Fruit fly (Drosophila melanogaster) whole organism, embryonic: Measurements from ENCODE around the gene CG6041.

ENCODE experiments used
- B-H1 ChIP-seq: fragments of 200-800 bp; sonication (Bioruptor generic); IDR thresholded peaks from 3 replicates; pipeline ENCODE4 v1.3.6; 2022; ENCODE audit warnings: missing biosample characterization, missing genetic modification characterization
- CG10267 ChIP-seq: fragments of 200-800 bp; sonication (Bioruptor generic); optimal IDR thresholded peaks from 2 replicates; lab custom pipeline; 2018; ENCODE audit warnings: missing biosample characterization, mild to moderate bottlenecking, missing genetic modification characterization, moderate library complexity
- CG10321 ChIP-seq: fragments of 200-800 bp; sonication (Bioruptor generic); IDR thresholded peaks from 2 replicates; pipeline ENCODE4 v1.3.6; 2022; ENCODE audit warnings: missing biosample characterization, missing genetic modification characterization
- CG10654 ChIP-seq: fragments of 200-800 bp; sonication (Bioruptor generic); optimal IDR thresholded peaks from 2 replicates; lab custom pipeline; 2016; ENCODE audit warnings: missing biosample characterization, missing genetic modification characterization
- CG10959 ChIP-seq: fragments of 200-800 bp; sonication (Bioruptor generic); IDR thresholded peaks from 2 replicates; pipeline ENCODE4 v1.3.6; 2022; ENCODE audit warnings: missing biosample characterization, missing genetic modification characterization
- CG12391 ChIP-seq: fragments of 200-800 bp; sonication (Bioruptor generic); optimal IDR thresholded peaks from 3 replicates; lab custom pipeline; 2018; ENCODE audit warnings: missing biosample characterization, mild to moderate bottlenecking, missing genetic modification characterization, moderate library complexity
- CG15073 ChIP-seq: fragments of 200-800 bp; sonication (Bioruptor generic); optimal IDR thresholded peaks from 2 replicates; lab custom pipeline; 2016; ENCODE audit warnings: missing biosample characterization, missing genetic modification characterization
- CG16863 ChIP-seq: fragments of 200-800 bp; sonication (Bioruptor generic); optimal IDR thresholded peaks from 3 replicates; lab custom pipeline; 2016; ENCODE audit warnings: missing biosample characterization, missing genetic modification characterization
- CG17802 ChIP-seq: fragments of 200-800 bp; sonication (Bioruptor generic); optimal IDR thresholded peaks from 2 replicates; lab custom pipeline; 2018; ENCODE audit warnings: missing biosample characterization, mild to moderate bottlenecking, missing genetic modification characterization, moderate library complexity
- CG17829 ChIP-seq: fragments of 200-800 bp; optimal IDR thresholded peaks from 2 replicates; lab custom pipeline; 2019; ENCODE audit warnings: missing biosample characterization, mild to moderate bottlenecking, missing genetic modification characterization, moderate library complexity
- CG18011 ChIP-seq: fragments of 200-800 bp; sonication (Bioruptor generic); optimal IDR thresholded peaks from 2 replicates; lab custom pipeline; 2017; ENCODE audit warnings: missing biosample characterization, missing genetic modification characterization, mild to moderate bottlenecking, moderate library complexity, missing genotype
- CG18476 ChIP-seq: fragments of 200-800 bp; sonication (Bioruptor generic); optimal IDR thresholded peaks from 2 replicates; lab custom pipeline; 2016; ENCODE audit warnings: missing biosample characterization, mild to moderate bottlenecking, missing genetic modification characterization
- CG30431 ChIP-seq: fragments of 200-800 bp; sonication (Bioruptor generic); optimal IDR thresholded peaks from 2 replicates; lab custom pipeline; 2017; ENCODE audit warnings: missing biosample characterization, missing genetic modification characterization
- CG31441 ChIP-seq: fragments of 200-800 bp; sonication (Bioruptor generic); IDR thresholded peaks from 2 replicates; pipeline ENCODE4 v1.3.6; 2022; ENCODE audit warnings: missing biosample characterization, missing genetic modification characterization
- CG32772 ChIP-seq: fragments of 200-800 bp; sonication (Bioruptor generic); IDR thresholded peaks from 2 replicates; pipeline ENCODE4 v1.3.6; 2022; ENCODE audit warnings: missing biosample characterization, missing genetic modification characterization
- CG3995 ChIP-seq: fragments of 200-800 bp; sonication (Bioruptor generic); optimal IDR thresholded peaks from 3 replicates; lab custom pipeline; 2016; ENCODE audit warnings: missing biosample characterization, missing genetic modification characterization
- CG5180 ChIP-seq: fragments of 200-800 bp; sonication (Bioruptor generic); optimal IDR thresholded peaks from 3 replicates; lab custom pipeline; 2017; ENCODE audit warnings: missing biosample characterization, missing genetic modification characterization, mild to moderate bottlenecking, moderate library complexity, missing genetic modification reagents
- CG5245 ChIP-seq: fragments of 200-800 bp; sonication (Bioruptor generic); optimal IDR thresholded peaks from 3 replicates; lab custom pipeline; 2016; ENCODE audit warnings: missing biosample characterization, missing genetic modification characterization
- CG6689 ChIP-seq: fragments of 200-800 bp; sonication (Bioruptor generic); IDR thresholded peaks from 2 replicates; pipeline ENCODE4 v1.3.6; 2022; ENCODE audit warnings: missing biosample characterization, missing genetic modification characterization
- CG8924 ChIP-seq: fragments of 200-800 bp; optimal IDR thresholded peaks from 3 replicates; lab custom pipeline; 2019; ENCODE audit warnings: missing biosample characterization, mild to moderate bottlenecking, missing genetic modification characterization, moderate library complexity
- D19A ChIP-seq: fragments of 200-800 bp; optimal IDR thresholded peaks from 3 replicates; lab custom pipeline; 2019; ENCODE audit warnings: missing biosample characterization, mild to moderate bottlenecking, missing genetic modification characterization, moderate library complexity
- D19B ChIP-seq: fragments of 200-800 bp; sonication (Bioruptor generic); optimal IDR thresholded peaks from 2 replicates; lab custom pipeline; 2017; ENCODE audit warnings: missing biosample characterization, mild to moderate bottlenecking, missing genetic modification characterization
- Drgx ChIP-seq: fragments of 200-800 bp; sonication (Bioruptor generic); IDR thresholded peaks from 2 replicates; pipeline ENCODE4 v1.3.6; 2022; ENCODE audit warnings: missing biosample characterization, missing genetic modification characterization
- Ets97D ChIP-seq: fragments of 200-800 bp; sonication (Bioruptor generic); optimal IDR thresholded peaks from 3 replicates; lab custom pipeline; 2016; ENCODE audit warnings: missing biosample characterization, missing genetic modification characterization
- Lim3 ChIP-seq: fragments of 200-800 bp; sonication (Bioruptor generic); IDR thresholded peaks from 2 replicates; pipeline ENCODE4 v1.3.6; 2022; ENCODE audit warnings: missing biosample characterization, missing genetic modification characterization
- Lpt ChIP-seq: fragments of >200 bp; optimal IDR thresholded peaks from 2 replicates; lab custom pipeline; 2018; ENCODE audit warnings: missing biosample characterization, missing genetic modification characterization
- MTF-1 ChIP-seq: fragments of 200-800 bp; sonication (Bioruptor generic); optimal IDR thresholded peaks from 2 replicates; lab custom pipeline; 2018; ENCODE audit warnings: missing biosample characterization, mild to moderate bottlenecking, missing genetic modification characterization, borderline replicate concordance
- Mad ChIP-seq: fragments of 200-800 bp; sonication (Bioruptor generic); optimal IDR thresholded peaks from 2 replicates; lab custom pipeline; 2016; ENCODE audit warnings: missing biosample characterization, missing genetic modification characterization
- Med ChIP-seq: fragments of 200-800 bp; sonication (Bioruptor generic); peaks from one replicate; lab custom pipeline; 2016; ENCODE audit warnings: missing biosample characterization, missing genetic modification characterization, mild to moderate bottlenecking, inconsistent platforms, moderate library complexity
- Mrtf ChIP-seq: fragments of 200-800 bp; sonication (Bioruptor generic); IDR thresholded peaks from 3 replicates; pipeline ENCODE4 v1.3.6; 2022; ENCODE audit warnings: missing biosample characterization, missing genetic modification characterization
- Nf-YA ChIP-seq: fragments of 200-800 bp; sonication (Bioruptor generic); IDR thresholded peaks from 2 replicates; pipeline ENCODE4 v1.3.6; 2022; ENCODE audit warnings: missing biosample characterization, missing genetic modification characterization
- Oaz ChIP-seq: fragments of 200-800 bp; sonication (Bioruptor generic); IDR thresholded peaks from 2 replicates; pipeline ENCODE4 v1.3.6; 2022; ENCODE audit warnings: missing biosample characterization, missing genetic modification characterization
- Oli ChIP-seq: fragments of 200-800 bp; sonication (Bioruptor generic); optimal IDR thresholded peaks from 2 replicates; lab custom pipeline; 2018; ENCODE audit warnings: missing biosample characterization, mild to moderate bottlenecking, missing genetic modification characterization, moderate library complexity
- Stat92E ChIP-seq, 3 experiments: fragments of >200 bp in 2 of 3; fragments of 200-800 bp in 1 of 3; sonication (Bioruptor generic) in 1 of 3; optimal IDR thresholded peaks; 2 replicates each; lab custom pipeline; 2017 to 2019; ENCODE audit warnings: missing biosample characterization in 3 of 3, missing genetic modification characterization in 3 of 3, mild to moderate bottlenecking in 1 of 3, moderate library complexity in 1 of 3
- Xbp1 ChIP-seq: fragments of 200-800 bp; sonication (Bioruptor generic); optimal IDR thresholded peaks from 3 replicates; lab custom pipeline; 2016; ENCODE audit warnings: missing biosample characterization, mild to moderate bottlenecking, missing genetic modification characterization
- ara ChIP-seq: fragments of 200-800 bp; sonication (Bioruptor generic); IDR thresholded peaks from 2 replicates; pipeline ENCODE4 v1.3.6; 2022; ENCODE audit warnings: missing biosample characterization, missing genetic modification characterization
- az2 ChIP-seq: fragments of 200-800 bp; sonication (Bioruptor generic); optimal IDR thresholded peaks from 3 replicates; lab custom pipeline; 2016; ENCODE audit warnings: missing biosample characterization, missing genetic modification characterization
- br ChIP-seq: fragments of >200 bp; optimal IDR thresholded peaks from 2 replicates; lab custom pipeline; 2017
- ci ChIP-seq: fragments of 200-800 bp; sonication (Bioruptor generic); IDR thresholded peaks from 3 replicates; pipeline ENCODE4 v1.3.6; 2022; ENCODE audit warnings: missing biosample characterization, missing genetic modification characterization
- da ChIP-seq: fragments of 200-800 bp; sonication (Bioruptor generic); optimal IDR thresholded peaks from 2 replicates; lab custom pipeline; 2016; ENCODE audit warnings: missing biosample characterization, missing genetic modification characterization
- ewg ChIP-seq: fragments of 200-800 bp; sonication (Bioruptor generic); optimal IDR thresholded peaks from 3 replicates; lab custom pipeline; 2017; ENCODE audit warnings: mild to moderate bottlenecking, missing biosample characterization, missing genetic modification reagents, missing genetic modification characterization
- fd96Cb ChIP-seq: fragments of 200-800 bp; sonication (Bioruptor generic); optimal IDR thresholded peaks from 2 replicates; lab custom pipeline; 2018; ENCODE audit warnings: missing biosample characterization, mild to moderate bottlenecking, missing genetic modification characterization, moderate library complexity
- hbn ChIP-seq: fragments of 200-800 bp; sonication (Bioruptor generic); IDR thresholded peaks from 2 replicates; pipeline ENCODE4 v1.3.6; 2022; ENCODE audit warnings: missing biosample characterization, missing genetic modification characterization; ENCODE audit not compliant: partially characterized antibody
- ind ChIP-seq: fragments of 200-800 bp; sonication (Bioruptor generic); optimal IDR thresholded peaks from 3 replicates; lab custom pipeline; 2016; ENCODE audit warnings: missing biosample characterization, missing genetic modification characterization
- jing ChIP-seq: fragments of 200-800 bp; sonication (Bioruptor generic); optimal IDR thresholded peaks from 2 replicates; lab custom pipeline; 2018; ENCODE audit warnings: missing biosample characterization, mild to moderate bottlenecking, missing genetic modification characterization
- lilli ChIP-seq: fragments of 200-800 bp; sonication (Bioruptor generic); optimal IDR thresholded peaks from 3 replicates; lab custom pipeline; 2016; ENCODE audit warnings: missing biosample characterization, missing genetic modification characterization
- lmd ChIP-seq: fragments of 200-800 bp; sonication (Bioruptor generic); IDR thresholded peaks from 2 replicates; pipeline ENCODE4 v1.3.6; 2022; ENCODE audit warnings: missing biosample characterization, missing genetic modification characterization
- nom ChIP-seq: fragments of 200-800 bp; sonication (Bioruptor generic); optimal IDR thresholded peaks from 2 replicates; lab custom pipeline; 2017; ENCODE audit warnings: missing biosample characterization, missing genetic modification characterization, mild to moderate bottlenecking, moderate library complexity, missing genetic modification reagents
- pita ChIP-seq: fragments of 200-800 bp; sonication (Bioruptor generic); optimal IDR thresholded peaks from 2 replicates; lab custom pipeline; 2017; ENCODE audit warnings: missing biosample characterization, mild to moderate bottlenecking, missing genetic modification characterization
- psq ChIP-seq: fragments of 200-800 bp; sonication (Bioruptor generic); optimal IDR thresholded peaks from 2 replicates; lab custom pipeline; 2017; ENCODE audit warnings: missing biosample characterization, missing genetic modification characterization
- slbo ChIP-seq: fragments of 200-800 bp; sonication (Bioruptor generic); IDR thresholded peaks from 2 replicates; pipeline ENCODE4 v1.3.6; 2022; ENCODE audit warnings: missing biosample characterization, missing genetic modification characterization
- zen ChIP-seq: fragments of 200-800 bp; sonication (Bioruptor generic); optimal IDR thresholded peaks from 3 replicates; lab custom pipeline; 2018; ENCODE audit warnings: missing biosample characterization, mild to moderate bottlenecking, missing genetic modification characterization, moderate library complexity

The CG6041 gene

DNA sequence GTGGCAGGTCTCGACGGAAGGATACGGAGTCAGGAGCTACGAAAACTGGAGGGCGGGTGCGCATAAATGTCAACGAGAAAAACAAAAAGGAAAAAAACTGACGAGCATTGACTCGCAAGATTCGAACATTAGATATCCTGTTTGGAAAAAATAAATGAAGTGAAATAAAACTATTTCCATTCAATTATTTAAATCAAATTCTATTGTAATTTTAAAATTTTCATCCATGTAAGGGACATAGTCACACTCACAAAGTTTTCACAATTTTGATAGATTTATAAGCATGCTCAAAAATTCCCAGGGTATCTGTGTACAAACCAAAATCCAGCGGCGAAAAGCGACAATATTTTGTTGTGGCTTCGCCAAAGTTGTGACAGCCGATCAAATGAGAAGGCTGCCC, 48.0 kb downstream of the CG6041 start (continued):
- TF ChIP-seq hbn (GFP tag; lab: Robert Waterston, UW) (no peak), nom (no peak), CG10267 (peak; percentile 35), CG17829 (tag; lab: Kevin White, UChicago) (peak; percentile 21), fd96Cb (peak; percentile 36), Stat92E (GFP tag; optimal IDR thresholded peaks at IDR 0.05; lab: Kevin White, UChicago) (no peak), psq (no peak), Nf-YA (GFP tag; lab: Robert Waterston, UW) (no peak), ewg (GFP tag; lab: Kevin White, UChicago) (no peak), az2 (peak; percentile 32), Drgx (GFP tag; lab: Robert Waterston, UW) (no peak), D19B (peak; percentile 48), CG12391 (tag; lab: Kevin White, UChicago) (peak; percentile 39), da (GFP tag; lab: Kevin White, UChicago) (no peak), Lim3 (GFP tag; lab: Robert Waterston, UW) (no peak), CG16863 (no peak), zen (tag; lab: Kevin White, UChicago) (no peak), Oaz (GFP tag; lab: Robert Waterston, UW) (no peak), D19A (peak; percentile 26), ci (GFP tag; lab: Robert Waterston, UW) (0 out of 3 replicates have a peak, but pooled peaks have one; percentile 8), CG5245 (GFP tag; lab: Kevin White, UChicago) (peak; percentile 9), CG6689 (GFP tag; lab: Robert Waterston, UW) (0 out of 2 replicates have a peak, but pooled peaks have one; percentile 17), Mrtf (no peak), CG10321 (GFP tag; lab: Robert Waterston, UW) (no peak), Oli (tag; lab: Kevin White, UChicago) (peak; percentile 11), CG18476 (GFP tag; lab: Kevin White, UChicago) (no peak), CG3995 (GFP tag; lab: Kevin White, UChicago) (no peak), ara (GFP tag; lab: Robert Waterston, UW) (peak; percentile 14; the same call in 1 of the 2 replicates), Ets97D (no peak), CG8924 (peak; percentile 35), Xbp1 (GFP tag; lab: Kevin White, UChicago) (peak; percentile 30), ind (GFP tag; lab: Kevin White, UChicago) (no peak), Lpt (no peak), lilli (GFP tag; lab: Kevin White, UChicago) (no peak), CG32772 (GFP tag; lab: Robert Waterston, UW) (0 out of 2 replicates have a peak, but pooled peaks have one; percentile 20), CG10654 (GFP tag; lab: Kevin White, UChicago) (no peak), CG17802 (tag; lab: Kevin White, UChicago) (no peak), CG10959 (GFP tag; lab: Robert Waterston, UW) (peak; percentile 57; the same call in 1 of the 2 replicates), MTF-1 (GFP tag; lab: Kevin White, UChicago) (no peak), br (lab: Kevin White, UChicago) (no peak), CG31441 (GFP tag; lab: Robert Waterston, UW) (peak; percentile 29; the same call in 1 of the 2 replicates), slbo (GFP tag; lab: Robert Waterston, UW) (0 out of 2 replicates have a peak, but pooled peaks have one; percentile 29), pita (GFP tag; lab: Kevin White, UChicago) (no peak), Mad (no peak), CG18011 (GFP tag; lab: Kevin White, UChicago) (no peak), jing (no peak), CG5180 (GFP tag; lab: Kevin White, UChicago) (no peak), CG15073 (no peak), lmd (no peak), CG30431 (GFP tag; lab: Kevin White, UChicago) (no peak), Med (no peak), B-H1 (no peak)
